Fruit fly (Drosophila melanogaster): ENCODE measurements around the gene sage.

DNA sequence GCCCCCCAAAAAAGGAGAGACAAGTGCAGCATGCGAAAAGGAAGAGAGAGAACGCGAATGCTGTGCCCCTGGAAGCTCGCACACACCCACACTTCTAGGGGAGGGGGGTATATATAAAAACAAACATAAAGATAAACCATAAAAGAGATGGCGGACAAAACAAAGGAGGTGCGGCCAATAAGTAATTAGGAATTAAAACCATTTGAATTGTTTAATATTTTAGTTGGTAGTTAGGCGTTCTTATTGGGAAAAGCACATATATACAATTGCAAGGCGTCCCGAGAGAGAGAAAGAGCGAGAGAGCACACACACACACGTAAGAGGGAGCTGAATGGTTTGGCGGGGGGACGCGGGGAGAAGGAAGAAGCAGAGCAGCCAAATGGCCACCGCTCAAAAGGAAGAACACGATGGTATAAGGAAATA lies 27.9 kb downstream of the sage start:
- TF ChIP-seq Sp1 (GFP tag; optimal IDR thresholded peaks at IDR 0.05) (no peak), psq (GFP tag; optimal IDR thresholded peaks at IDR 0.05) (peak; percentile 97), CG9705 (GFP tag; optimal IDR thresholded peaks at IDR 0.05) (no peak), GATAd (GFP tag; optimal IDR thresholded peaks at IDR 0.05) (no peak), brk (GFP tag; optimal IDR thresholded peaks at IDR 0.05) (no peak), fru (GFP tag; optimal IDR thresholded peaks at IDR 0.05) (peak; percentile 42), lola (GFP tag; optimal IDR thresholded peaks at IDR 0.05) (no peak)
